Worm (Caenorhabditis elegans) whole organism, mixed stage, embryonic: ENCODE data around the gene F35E8.10.

ENCODE experiments used
- ceh-39 ChIP-seq: fragments of 150-350 bp; optimal IDR thresholded peaks from 2 replicates; lab custom pipeline; 2014; ENCODE audit warnings: missing biosample characterization, missing genetic modification characterization
- drap-1 ChIP-seq: fragments of 200-800 bp; sonication (Bioruptor generic); optimal IDR thresholded peaks from 3 replicates; lab custom pipeline; 2018; ENCODE audit warnings: mild to moderate bottlenecking, missing genetic modification characterization, missing compliant biosample characterization
- elt-1 ChIP-seq: sonication (generic microtip); optimal IDR thresholded peaks from 2 replicates; lab custom pipeline; 2017; ENCODE audit warnings: missing genetic modification characterization, mild to moderate bottlenecking, missing compliant biosample characterization, antibody characterized with exemption, moderate library complexity, borderline replicate concordance; ENCODE audit not compliant: insufficient read depth
- hlh-1 ChIP-seq: fragments of 150-350 bp; optimal IDR thresholded peaks from 2 replicates; lab custom pipeline; 2014; ENCODE audit warnings: missing biosample characterization, missing genetic modification reagents, missing genetic modification characterization
- lin-13 ChIP-seq: fragments of 150-350 bp; optimal IDR thresholded peaks from 2 replicates; lab custom pipeline; 2014; ENCODE audit warnings: missing biosample characterization, missing genetic modification characterization
- mab-5 ChIP-seq: fragments of 150-350 bp; optimal IDR thresholded peaks from 2 replicates; lab custom pipeline; 2014; ENCODE audit warnings: missing biosample characterization, missing genetic modification characterization
- nhr-28 ChIP-seq: fragments of 150-350 bp; optimal IDR thresholded peaks from 2 replicates; lab custom pipeline; 2014; ENCODE audit warnings: missing biosample characterization, missing genetic modification characterization
- pha-4 ChIP-seq: fragments of 150-350 bp; optimal IDR thresholded peaks from 2 replicates; lab custom pipeline; 2018; ENCODE audit warnings: missing biosample characterization, missing genetic modification reagents, missing genetic modification characterization
- unc-39 ChIP-seq: fragments of 150-350 bp; optimal IDR thresholded peaks from 2 replicates; lab custom pipeline; 2014; ENCODE audit warnings: missing biosample characterization, missing genetic modification characterization
- unc-62 ChIP-seq: fragments of 150-350 bp; optimal IDR thresholded peaks from 2 replicates; lab custom pipeline; 2014; ENCODE audit warnings: missing biosample characterization, missing genetic modification reagents, missing genetic modification characterization

DNA sequence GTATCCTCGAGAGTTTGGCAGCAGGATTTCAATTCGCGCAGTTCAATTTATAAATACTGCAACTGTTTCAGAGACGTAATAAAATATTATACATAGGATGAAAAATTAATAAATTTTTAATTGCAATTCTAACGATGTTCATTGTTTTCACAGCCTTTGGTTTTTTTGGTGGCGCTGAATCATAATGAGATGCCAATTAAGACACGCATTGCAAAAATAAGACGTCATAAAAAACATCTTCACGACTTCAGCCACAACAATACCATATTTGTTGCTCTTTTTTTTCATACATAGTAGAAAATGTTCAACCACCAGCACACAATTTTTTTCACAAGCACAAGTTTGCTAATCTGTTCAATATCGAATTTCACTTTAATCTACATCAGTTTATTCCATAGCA, 47.9 kb downstream of the F35E8.10 start, which contains the start of gene str-56:
- TF ChIP-seq nhr-28 (tag; lab: Kevin White, UChicago) (no peak), drap-1 (no peak), hlh-1 (tag; lab: Kevin White, UChicago) (no peak), pha-4 (tag; lab: Kevin White, UChicago) (no peak), mab-5 (no peak), ceh-39 (tag; lab: Kevin White, UChicago) (no peak), unc-39 (tag; lab: Kevin White, UChicago) (no peak), elt-1 (tag; lab: Kevin White, UChicago) (no peak), unc-62 (GFP tag; lab: Kevin White, UChicago) (no peak), lin-13 (tag; lab: Kevin White, UChicago) (no peak)
